Worm (Caenorhabditis elegans) whole organism, young adult: Measurements from ENCODE around the gene dnc-3.
A peak's percentile ranks its signal among the peaks of the same experiment; 100 is the strongest.

Experiments used
- B0261.1 ChIP-seq: sonication (generic microtip); optimal IDR thresholded peaks from 2 replicates; lab custom pipeline; 2016; ENCODE audit warnings: mild to moderate bottlenecking, missing genetic modification characterization, moderate library complexity, missing compliant biosample characterization
- F57A8.1 ChIP-seq: fragments of 200-800 bp; sonication (Bioruptor generic); optimal IDR thresholded peaks from 2 replicates; lab custom pipeline; 2018; ENCODE audit warnings: mild to moderate bottlenecking, missing genetic modification characterization, moderate library complexity, missing compliant biosample characterization
- K11D2.4 ChIP-seq: fragments of 200-800 bp; sonication (Bioruptor generic); IDR thresholded peaks from 2 replicates; pipeline ENCODE4 v1.3.6; 2022; ENCODE audit warnings: missing genetic modification reagents, missing genetic modification characterization, missing compliant biosample characterization
- Y53G8AR.9 ChIP-seq: fragments of 200-800 bp; sonication (Bioruptor generic); conservative IDR thresholded peaks from 2 replicates; pipeline ENCODE4 v1.3.6; 2022; ENCODE audit warnings: missing genetic modification reagents, missing genetic modification characterization, missing compliant biosample characterization
- Y67H2A.10 ChIP-seq: fragments of 200-800 bp; sonication (Bioruptor generic); conservative IDR thresholded peaks from 2 replicates; pipeline ENCODE4 v1.3.6; 2022; ENCODE audit warnings: missing genetic modification reagents, missing genetic modification characterization, missing compliant biosample characterization
- Y95B8A.8 ChIP-seq: fragments of 200-800 bp; sonication (Bioruptor generic); IDR thresholded peaks from 2 replicates; pipeline ENCODE4 v1.3.6; 2022; ENCODE audit warnings: missing genetic modification reagents, missing genetic modification characterization, missing compliant biosample characterization
- aptf-2 ChIP-seq: fragments of 200-800 bp; sonication (Bioruptor generic); conservative IDR thresholded peaks from 2 replicates; pipeline ENCODE4 v1.3.6; 2022; ENCODE audit warnings: missing genetic modification reagents, missing genetic modification characterization, missing compliant biosample characterization
- aptf-3 ChIP-seq: fragments of 200-800 bp; sonication (Bioruptor generic); IDR thresholded peaks from 2 replicates; pipeline ENCODE4 v1.3.6; 2022; ENCODE audit warnings: missing genetic modification characterization, missing compliant biosample characterization
- attf-5 ChIP-seq: fragments of 200-800 bp; sonication (Bioruptor generic); optimal IDR thresholded peaks from 2 replicates; lab custom pipeline; 2018; ENCODE audit warnings: mild to moderate bottlenecking, missing genetic modification characterization, missing compliant biosample characterization
- cebp-2 ChIP-seq: fragments of 200-800 bp; sonication (Bioruptor generic); IDR thresholded peaks from 2 replicates; pipeline ENCODE4 v1.3.6; 2022; ENCODE audit warnings: missing genetic modification characterization, missing compliant biosample characterization
- ceh-91 ChIP-seq: fragments of 200-800 bp; sonication (Bioruptor generic); IDR thresholded peaks from 2 replicates; pipeline ENCODE4 v1.3.6; 2022; ENCODE audit warnings: missing genetic modification reagents, missing genetic modification characterization, missing compliant biosample characterization
- egrh-3 ChIP-seq: fragments of 200-800 bp; sonication (Bioruptor generic); IDR thresholded peaks from 2 replicates; pipeline ENCODE4 v1.3.6; 2022; ENCODE audit warnings: missing genetic modification reagents, missing genetic modification characterization, missing compliant biosample characterization
- ekl-4 ChIP-seq: fragments of 200-800 bp; sonication (Bioruptor generic); IDR thresholded peaks from 2 replicates; pipeline ENCODE4 v1.3.6; 2022; ENCODE audit warnings: missing genetic modification reagents, missing genetic modification characterization, missing compliant biosample characterization
- hrde-1 ChIP-seq: sonication (generic microtip); optimal IDR thresholded peaks from 2 replicates; lab custom pipeline; 2016; ENCODE audit warnings: missing genetic modification characterization, mild to moderate bottlenecking, missing compliant biosample characterization, moderate library complexity, missing genotype, missing genetic modification reagents, borderline replicate concordance
- lag-1 ChIP-seq: fragments of 200-800 bp; sonication (Bioruptor generic); IDR thresholded peaks from 2 replicates; pipeline ENCODE4 v1.3.6; 2022; ENCODE audit warnings: missing genetic modification reagents, missing genetic modification characterization, missing compliant biosample characterization
- let-526 ChIP-seq: fragments of 200-800 bp; sonication (Bioruptor generic); IDR thresholded peaks from 2 replicates; pipeline ENCODE4 v1.3.6; 2022; ENCODE audit warnings: missing genetic modification reagents, missing genetic modification characterization, missing compliant biosample characterization
- lin-26 ChIP-seq: fragments of 200-800 bp; sonication (Bioruptor generic); IDR thresholded peaks from 2 replicates; pipeline ENCODE4 v1.3.6; 2022; ENCODE audit warnings: missing genetic modification reagents, missing genetic modification characterization, missing compliant biosample characterization
- lin-54 ChIP-seq: fragments of 200-800 bp; sonication (Bioruptor generic); optimal IDR thresholded peaks from 2 replicates; lab custom pipeline; 2018; ENCODE audit warnings: mild to moderate bottlenecking, missing genetic modification characterization, missing compliant biosample characterization
- lir-1 ChIP-seq: fragments of 200-800 bp; sonication (Bioruptor generic); conservative IDR thresholded peaks from 2 replicates; pipeline ENCODE4 v1.3.6; 2022; ENCODE audit warnings: missing genetic modification reagents, missing genetic modification characterization, missing compliant biosample characterization
- lsy-27 ChIP-seq: sonication (generic microtip); optimal IDR thresholded peaks from 2 replicates; lab custom pipeline; 2017; ENCODE audit warnings: missing genetic modification characterization, mild to moderate bottlenecking, missing compliant biosample characterization, antibody characterized with exemption, missing genotype, borderline replicate concordance; ENCODE audit not compliant: insufficient read depth
- madf-6 ChIP-seq: fragments of 200-800 bp; sonication (Bioruptor generic); IDR thresholded peaks from 2 replicates; pipeline ENCODE4 v1.3.6; 2022; ENCODE audit warnings: missing genetic modification reagents, missing genetic modification characterization, missing compliant biosample characterization
- mcd-1 ChIP-seq: fragments of 200-800 bp; sonication (Bioruptor generic); IDR thresholded peaks from 2 replicates; pipeline ENCODE4 v1.3.6; 2022; ENCODE audit warnings: missing genetic modification reagents, missing genetic modification characterization, missing compliant biosample characterization
- nfya-2 ChIP-seq: fragments of 200-800 bp; sonication (Bioruptor generic); IDR thresholded peaks from 2 replicates; pipeline ENCODE4 v1.3.6; 2022; ENCODE audit warnings: missing genetic modification reagents, missing genetic modification characterization, missing compliant biosample characterization
- nfyb-1 ChIP-seq: fragments of 200-800 bp; sonication (Bioruptor generic); IDR thresholded peaks from 2 replicates; pipeline ENCODE4 v1.3.6; 2022; ENCODE audit warnings: missing genetic modification reagents, missing genetic modification characterization, missing compliant biosample characterization
- nhr-120 ChIP-seq: fragments of 200-800 bp; sonication (Bioruptor generic); IDR thresholded peaks from 2 replicates; pipeline ENCODE4 v1.3.6; 2022; ENCODE audit warnings: missing genetic modification characterization, missing compliant biosample characterization
- pbrm-1 ChIP-seq: fragments of 200-800 bp; sonication (Bioruptor generic); IDR thresholded peaks from 2 replicates; pipeline ENCODE4 v1.3.6; 2022; ENCODE audit warnings: missing genetic modification reagents, missing genetic modification characterization, missing compliant biosample characterization
- repo-1 ChIP-seq: sonication (generic microtip); optimal IDR thresholded peaks from 2 replicates; lab custom pipeline; 2017; ENCODE audit warnings: mild to moderate bottlenecking, missing genetic modification characterization, missing compliant biosample characterization
- zfh-2 ChIP-seq: fragments of 200-800 bp; sonication (Bioruptor generic); conservative IDR thresholded peaks from 2 replicates; pipeline ENCODE4 v1.3.6; 2022; ENCODE audit warnings: missing genetic modification reagents, missing genetic modification characterization, missing compliant biosample characterization
- ztf-18 ChIP-seq: sonication (generic microtip); optimal IDR thresholded peaks from 2 replicates; lab custom pipeline; 2016; ENCODE audit warnings: missing genotype, mild to moderate bottlenecking, missing genetic modification characterization, missing compliant biosample characterization
- ztf-26 ChIP-seq: sonication (generic microtip); optimal IDR thresholded peaks from 2 replicates; lab custom pipeline; 2017; ENCODE audit warnings: missing genetic modification characterization, missing compliant biosample characterization
- ztf-28 ChIP-seq: fragments of 200-800 bp; sonication (Bioruptor generic); IDR thresholded peaks from 2 replicates; pipeline ENCODE4 v1.3.6; 2022; ENCODE audit warnings: missing genetic modification reagents, missing genetic modification characterization, missing compliant biosample characterization

Gene dnc-3

ce11 chrII:3523547-3523946 is 30.0 kb upstream of the dnc-3 start (continued):
- TF ChIP-seq attf-5 (GFP tag; lab: Kevin White, UChicago): peak; percentile 79
- peak; percentile 52; the same call in 1 of the 2 replicates for TF ChIP-seq let-526
- TF ChIP-seq lin-54: peak; percentile 54
- peak; percentile 38; the same call in 1 of the 2 replicates for TF ChIP-seq ceh-91
- TF ChIP-seq Y67H2A.10 (GFP tag; lab: Robert Waterston, UW): 0 out of 2 replicates have a peak, but pooled peaks have one; percentile 9
- TF ChIP-seq nfyb-1 (GFP tag; lab: Robert Waterston, UW): peak; percentile 84
- TF ChIP-seq madf-6: peak; percentile 52
- peak; percentile 90 for TF ChIP-seq K11D2.4 (GFP tag; lab: Robert Waterston, UW)
- 0 out of 2 replicates have a peak, but pooled peaks have one; percentile 17 for TF ChIP-seq egrh-3 (GFP tag; lab: Robert Waterston, UW)

ce11 chrII:3524097-3524496 is 29.4 kb upstream of the dnc-3 start, which contains the start of gene col-72:
col-72 (minus strand) TSS chrII:3524197.
- TF ChIP-seq lir-1 (GFP tag; lab: Robert Waterston, UW): no peak
- TF ChIP-seq lag-1: no peak
- no peak for TF ChIP-seq repo-1 (tag; lab: Kevin White, UChicago)
- TF ChIP-seq lin-26 (GFP tag; lab: Robert Waterston, UW): no peak
- no peak for TF ChIP-seq ekl-4 (GFP tag; lab: Robert Waterston, UW)
- TF ChIP-seq nhr-120: no peak
- no peak for TF ChIP-seq F57A8.1 (GFP tag; lab: Kevin White, UChicago)
- no peak for TF ChIP-seq ztf-18 (tag; lab: Kevin White, UChicago)
- TF ChIP-seq pbrm-1 (GFP tag; lab: Robert Waterston, UW): no peak
- no peak for TF ChIP-seq ztf-28 (GFP tag; lab: Robert Waterston, UW)
- no peak for TF ChIP-seq Y53G8AR.9 (GFP tag; lab: Robert Waterston, UW)

- TF ChIP-seq B0261.1: no peak
- TF ChIP-seq aptf-2 (GFP tag; lab: Robert Waterston, UW): no peak
- no peak for TF ChIP-seq nfya-2 (GFP tag; lab: Robert Waterston, UW)
- no peak for TF ChIP-seq hrde-1 (tag; lab: Kevin White, UChicago)
- TF ChIP-seq aptf-3 (GFP tag; lab: Robert Waterston, UW): no peak
- no peak for TF ChIP-seq lin-54
- no peak for TF ChIP-seq Y95B8A.8 (GFP tag; lab: Robert Waterston, UW)
Measured at ce11 chrII:3527460-3527859, 26.1 kb upstream of the dnc-3 start.

ce11 chrII:3528256-3528655 is 25.3 kb upstream of the dnc-3 start, which contains the start of gene ncs-6:
ncs-6 (minus strand) TSS chrII:3528516.
- TF ChIP-seq ztf-26 (tag; lab: Kevin White, UChicago): no peak
- TF ChIP-seq lsy-27: no peak
- 0 out of 2 replicates have a peak, but pooled peaks have one; percentile 53 for TF ChIP-seq cebp-2 (GFP tag; lab: Robert Waterston, UW)

ce11 chrII:3540151-3540550 is 13.4 kb upstream of the dnc-3 start:
- TF ChIP-seq mcd-1 (GFP tag; lab: Robert Waterston, UW): 0 out of 2 replicates have a peak, but pooled peaks have one; percentile 18
- TF ChIP-seq repo-1 (tag; lab: Kevin White, UChicago): no peak
- no peak for TF ChIP-seq Y95B8A.8 (GFP tag; lab: Robert Waterston, UW)
- TF ChIP-seq zfh-2: peak; percentile 69
- TF ChIP-seq egrh-3 (GFP tag; lab: Robert Waterston, UW): peak; percentile 42; the same call in 1 of the 2 replicates
